Worm (Caenorhabditis elegans) whole organism, L4 larva: ENCODE results near the gene uso-1.
A peak's percentile ranks its signal among the peaks of the same experiment; 100 is the strongest.

ENCODE experiments used
- D1046.2 ChIP-seq: fragments of 200-800 bp; sonication (Bioruptor generic); IDR thresholded peaks from 2 replicates; pipeline ENCODE4 v1.3.6; 2022; ENCODE audit warnings: missing genetic modification characterization, missing compliant biosample characterization
- F37D6.2 ChIP-seq: sonication (generic microtip); optimal IDR thresholded peaks from 2 replicates; lab custom pipeline; 2016; ENCODE audit warnings: mild to moderate bottlenecking, missing genetic modification characterization, missing compliant biosample characterization
- R02D3.7 ChIP-seq: fragments of 150-350 bp; sonication (generic microtip); optimal IDR thresholded peaks from 3 replicates; lab custom pipeline; 2014; ENCODE audit warnings: missing biosample characterization, missing genetic modification characterization
- Y48G9A.11 ChIP-seq: fragments of 200-800 bp; sonication (Bioruptor generic); IDR thresholded peaks from 2 replicates; pipeline ENCODE4 v1.3.6; 2022; ENCODE audit warnings: missing genetic modification reagents, missing genetic modification characterization, missing compliant biosample characterization
- Y75B8A.6 ChIP-seq: fragments of 200-800 bp; sonication (Bioruptor generic); IDR thresholded peaks from 2 replicates; pipeline ENCODE4 v1.3.6; 2022; ENCODE audit warnings: missing genetic modification reagents, missing genetic modification characterization, missing compliant biosample characterization
- ZK337.2 ChIP-seq: fragments of 200-800 bp; sonication (Bioruptor generic); IDR thresholded peaks from 2 replicates; pipeline ENCODE4 v1.3.6; 2022; ENCODE audit warnings: missing genetic modification reagents, missing genetic modification characterization, missing compliant biosample characterization
- ceh-28 ChIP-seq: fragments of 150-350 bp; optimal IDR thresholded peaks from 2 replicates; lab custom pipeline; 2014; ENCODE audit warnings: missing biosample characterization, missing genetic modification reagents, missing genetic modification characterization
- ceh-32 ChIP-seq: sonication (generic microtip); optimal IDR thresholded peaks from 2 replicates; lab custom pipeline; 2016; ENCODE audit warnings: mild to moderate bottlenecking, missing genetic modification characterization, missing compliant biosample characterization; ENCODE audit not compliant: poor library complexity
- ceh-44 ChIP-seq: fragments of 200-800 bp; sonication (Bioruptor generic); IDR thresholded peaks from 2 replicates; pipeline ENCODE4 v1.3.6; 2022; ENCODE audit warnings: missing genetic modification reagents, missing genetic modification characterization, missing compliant biosample characterization
- daf-16 ChIP-seq, 3 experiments: sonication (generic microtip); optimal IDR thresholded peaks; 2 replicates each; lab custom pipeline; 2016 to 2017; ENCODE audit warnings: missing genetic modification characterization in 3 of 3, missing genetic modification reagents in 3 of 3, mild to moderate bottlenecking in 2 of 3, missing compliant biosample characterization in 2 of 3, missing biosample characterization in 1 of 3, moderate library complexity in 1 of 3
- daf-19 ChIP-seq: fragments of 200-800 bp; sonication (Bioruptor generic); conservative IDR thresholded peaks from 2 replicates; pipeline ENCODE4 v1.3.6; 2022; ENCODE audit warnings: missing genetic modification characterization, missing compliant biosample characterization
- dmd-6 ChIP-seq: fragments of 200-800 bp; sonication (Bioruptor generic); IDR thresholded peaks from 2 replicates; pipeline ENCODE4 v1.3.6; 2022; ENCODE audit warnings: missing genetic modification reagents, missing genetic modification characterization, missing compliant biosample characterization
- dpl-1 ChIP-seq: fragments of 150-350 bp; optimal IDR thresholded peaks from 2 replicates; lab custom pipeline; 2014; ENCODE audit warnings: missing biosample characterization, missing genetic modification reagents, missing genetic modification characterization
- egl-43 ChIP-seq: fragments of 200-800 bp; sonication (Bioruptor generic); IDR thresholded peaks from 2 replicates; pipeline ENCODE4 v1.3.6; 2022; ENCODE audit warnings: missing genetic modification reagents, missing genetic modification characterization, missing compliant biosample characterization
- fkh-10 ChIP-seq: fragments of 150-350 bp; optimal IDR thresholded peaks from 2 replicates; lab custom pipeline; 2014; ENCODE audit warnings: missing biosample characterization, missing genetic modification reagents, missing genetic modification characterization
- fos-1 ChIP-seq: fragments of 150-350 bp; optimal IDR thresholded peaks from 2 replicates; lab custom pipeline; 2014; ENCODE audit warnings: missing biosample characterization, missing genetic modification characterization
- hif-1 ChIP-seq, 2 experiments: sonication (generic microtip); optimal IDR thresholded peaks; 2 replicates each; lab custom pipeline; 2016 to 2017; ENCODE audit warnings: missing compliant biosample characterization in 2 of 2, missing genetic modification characterization in 2 of 2, missing genetic modification reagents in 2 of 2, missing genotype in 2 of 2, mild to moderate bottlenecking in 1 of 2
- hmg-1.1 ChIP-seq: fragments of 200-800 bp; sonication (Bioruptor generic); IDR thresholded peaks from 2 replicates; pipeline ENCODE4 v1.3.6; 2022; ENCODE audit warnings: missing genetic modification reagents, missing genetic modification characterization, missing compliant biosample characterization
- jun-1 ChIP-seq: fragments of 150-350 bp; optimal IDR thresholded peaks from 2 replicates; lab custom pipeline; 2014; ENCODE audit warnings: missing biosample characterization, missing genetic modification reagents, missing genetic modification characterization
- lin-13 ChIP-seq: fragments of 150-350 bp; optimal IDR thresholded peaks from 2 replicates; lab custom pipeline; 2014; ENCODE audit warnings: missing biosample characterization, missing genetic modification reagents, missing genetic modification characterization
- lin-29 ChIP-seq: fragments of 200-800 bp; sonication (Bioruptor generic); IDR thresholded peaks from 2 replicates; pipeline ENCODE4 v1.3.6; 2022; ENCODE audit warnings: missing genetic modification reagents, missing genetic modification characterization, missing compliant biosample characterization
- lin-39 ChIP-seq: fragments of 150-350 bp; optimal IDR thresholded peaks from 2 replicates; lab custom pipeline; 2014; ENCODE audit warnings: missing biosample characterization, missing genetic modification reagents, missing genetic modification characterization
- madf-9 ChIP-seq: fragments of 200-800 bp; sonication (Bioruptor generic); conservative IDR thresholded peaks from 2 replicates; pipeline ENCODE4 v1.3.6; 2022; ENCODE audit warnings: missing genetic modification reagents, missing genetic modification characterization, missing compliant biosample characterization
- mdt-29 ChIP-seq: fragments of 200-800 bp; sonication (Bioruptor generic); IDR thresholded peaks from 2 replicates; pipeline ENCODE4 v1.3.6; 2022; ENCODE audit warnings: missing genetic modification reagents, missing genetic modification characterization, missing compliant biosample characterization
- mxl-2 ChIP-seq: fragments of 200-800 bp; sonication (Bioruptor generic); conservative IDR thresholded peaks from 2 replicates; pipeline ENCODE4 v1.3.6; 2022; ENCODE audit warnings: missing genetic modification reagents, missing genetic modification characterization, missing compliant biosample characterization
- nhr-111 ChIP-seq: fragments of 200-800 bp; sonication (Bioruptor generic); optimal IDR thresholded peaks from 2 replicates; lab custom pipeline; 2018; ENCODE audit warnings: mild to moderate bottlenecking, missing genetic modification characterization, missing compliant biosample characterization
- nhr-25 ChIP-seq: sonication (generic microtip); optimal IDR thresholded peaks from 2 replicates; lab custom pipeline; 2017; ENCODE audit warnings: missing genetic modification characterization, mild to moderate bottlenecking, missing compliant biosample characterization, antibody characterized with exemption, moderate library complexity, borderline replicate concordance; ENCODE audit not compliant: insufficient read depth
- nhr-6 ChIP-seq: fragments of 150-350 bp; optimal IDR thresholded peaks from 2 replicates; lab custom pipeline; 2014; ENCODE audit warnings: missing biosample characterization, missing genetic modification characterization
- php-3 ChIP-seq: fragments of 200-800 bp; sonication (Bioruptor generic); IDR thresholded peaks from 2 replicates; pipeline ENCODE4 v1.3.6; 2022; ENCODE audit warnings: missing genetic modification reagents, missing genetic modification characterization, missing compliant biosample characterization
- rbr-2 ChIP-seq: sonication (generic microtip); optimal IDR thresholded peaks from 2 replicates; lab custom pipeline; 2016; ENCODE audit warnings: missing genotype, missing genetic modification characterization, missing compliant biosample characterization
- saeg-2 ChIP-seq: fragments of 200-800 bp; sonication (Bioruptor generic); IDR thresholded peaks from 2 replicates; pipeline ENCODE4 v1.3.6; 2022; ENCODE audit warnings: missing genetic modification reagents, missing genetic modification characterization, missing compliant biosample characterization
- unc-62 ChIP-seq, 3 experiments: fragments of 150-350 bp in 1 of 3; sonication (generic microtip); optimal IDR thresholded peaks in 2 of 3; peaks in 1 of 3; 1 replicate in 1 of 3; 2 replicates in 2 of 3; lab custom pipeline; 2014 to 2017; ENCODE audit warnings: missing biosample characterization in 3 of 3, missing genetic modification characterization in 3 of 3, missing genetic modification reagents in 3 of 3, missing genotype in 1 of 3
- vab-7 ChIP-seq: fragments of 200-800 bp; sonication (Bioruptor generic); IDR thresholded peaks from 2 replicates; pipeline ENCODE4 v1.3.6; 2022; ENCODE audit warnings: missing genetic modification reagents, missing genetic modification characterization, missing compliant biosample characterization
- zfp-2 ChIP-seq: sonication (generic microtip); optimal IDR thresholded peaks from 2 replicates; lab custom pipeline; 2016; ENCODE audit warnings: mild to moderate bottlenecking, missing genetic modification characterization, missing compliant biosample characterization
- zfp-3 ChIP-seq: fragments of 200-800 bp; sonication (Bioruptor generic); conservative IDR thresholded peaks from 2 replicates; pipeline ENCODE4 v1.3.6; 2022; ENCODE audit warnings: missing genetic modification reagents, missing genetic modification characterization, missing compliant biosample characterization
- zip-11 ChIP-seq: fragments of 200-800 bp; sonication (Bioruptor generic); IDR thresholded peaks from 2 replicates; pipeline ENCODE4 v1.3.6; 2022; ENCODE audit warnings: missing genetic modification characterization, missing compliant biosample characterization

uso-1 gene

ce11 chrIV:13474132-13474531, 19.5 kb upstream of the uso-1 start, which contains the start of gene Y38H8A.2:
Gene Y38H8A.2 (plus strand): TSS chrIV:13474432.
- no peak for TF ChIP-seq D1046.2 (GFP tag; lab: Robert Waterston, UW)
- no peak for TF ChIP-seq dmd-6 (GFP tag; lab: Robert Waterston, UW)
- TF ChIP-seq R02D3.7 (tag; lab: Kevin White, UChicago) = no peak
- no peak for TF ChIP-seq hmg-1.1 (GFP tag; lab: Robert Waterston, UW)
- no peak for TF ChIP-seq nhr-6 (tag; lab: Kevin White, UChicago)
- TF ChIP-seq zip-11 (GFP tag; lab: Robert Waterston, UW) = no peak
- no peak for TF ChIP-seq Y75B8A.6 (GFP tag; lab: Robert Waterston, UW)
- TF ChIP-seq egl-43 = no peak
- no peak for TF ChIP-seq vab-7
- TF ChIP-seq hif-1 (tag; optimal IDR thresholded peaks at IDR 0.05; lab: Kevin White, UChicago) = no peak
- no peak for TF ChIP-seq jun-1 (tag; lab: Kevin White, UChicago)

ce11 chrIV:13472011-13472410, 17.4 kb upstream of the uso-1 start, which contains the start of the genes ttbk-8.1 and Y38H8A.4:
Gene ttbk-8.1 (plus strand): TSS chrIV:13472311.
Gene Y38H8A.4 (minus strand): TSS chrIV:13472376.
- TF ChIP-seq nhr-111 = no peak
- no peak for TF ChIP-seq dpl-1
- no peak for TF ChIP-seq ceh-28 (tag; lab: Kevin White, UChicago)
- no peak for TF ChIP-seq lin-29
- no peak for TF ChIP-seq fkh-10
- no peak for TF ChIP-seq fos-1 (tag; lab: Kevin White, UChicago)
- TF ChIP-seq saeg-2 = no peak
- TF ChIP-seq ceh-32 (tag; lab: Kevin White, UChicago) = no peak
- TF ChIP-seq Y75B8A.6 (GFP tag; lab: Robert Waterston, UW) = no peak
- TF ChIP-seq daf-19 = no peak
- no peak for TF ChIP-seq nhr-25
- no peak for TF ChIP-seq unc-62 (GFP tag; optimal IDR thresholded peaks at IDR 0.05 in 1 of 2; lab: Kevin White, UChicago)
- TF ChIP-seq unc-62 (tag; optimal IDR thresholded peaks at IDR 0.05; lab: Kevin White, UChicago) = no peak
- TF ChIP-seq rbr-2 = no peak
- TF ChIP-seq mxl-2 (GFP tag; lab: Robert Waterston, UW) = no peak
- TF ChIP-seq Y48G9A.11 = no peak
- TF ChIP-seq zfp-2 (tag; lab: Kevin White, UChicago) = no peak
- no peak for TF ChIP-seq zip-11 (GFP tag; lab: Robert Waterston, UW)

DNA sequence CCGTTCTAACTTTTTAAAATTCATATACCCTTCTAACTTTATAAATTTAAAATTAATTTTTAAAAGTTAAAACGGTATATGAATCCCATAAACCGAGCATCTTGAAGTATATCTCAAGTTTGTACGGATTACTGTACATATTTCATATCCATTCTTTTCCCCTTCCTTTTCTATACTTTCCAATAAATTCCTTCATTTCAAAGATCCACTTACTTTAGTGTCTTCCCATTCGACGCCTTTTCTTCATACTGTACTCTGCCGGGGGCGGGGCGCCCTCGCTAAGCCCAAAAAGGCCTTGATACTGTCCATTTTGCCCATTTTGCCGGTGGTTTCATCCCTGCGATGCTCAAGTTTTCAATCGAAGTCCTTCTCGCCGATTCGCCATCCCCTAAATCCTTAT, 11.2 kb upstream of the uso-1 start, which contains the start of gene fezf-1:
Gene fezf-1, plus strand, starts transcription at position 301 of the 400 bp plus-strand sequence.
- TF ChIP-seq daf-16 (GFP tag; optimal IDR thresholded peaks at IDR 0.05; lab: Kevin White, UChicago) (no peak), daf-16 (tag; optimal IDR thresholded peaks at IDR 0.05; lab: Kevin White, UChicago) (no peak), F37D6.2 (tag; lab: Kevin White, UChicago) (no peak), ZK337.2 (GFP tag; lab: Robert Waterston, UW) (no peak), lin-39 (tag; lab: Kevin White, UChicago) (no peak), php-3 (GFP tag; lab: Robert Waterston, UW) (no peak), zfp-3 (no peak), mdt-29 (GFP tag; lab: Robert Waterston, UW) (no peak), lin-13 (GFP tag; lab: Kevin White, UChicago) (no peak), hif-1 (tag; optimal IDR thresholded peaks at IDR 0.05; lab: Kevin White, UChicago) (no peak)

DNA sequence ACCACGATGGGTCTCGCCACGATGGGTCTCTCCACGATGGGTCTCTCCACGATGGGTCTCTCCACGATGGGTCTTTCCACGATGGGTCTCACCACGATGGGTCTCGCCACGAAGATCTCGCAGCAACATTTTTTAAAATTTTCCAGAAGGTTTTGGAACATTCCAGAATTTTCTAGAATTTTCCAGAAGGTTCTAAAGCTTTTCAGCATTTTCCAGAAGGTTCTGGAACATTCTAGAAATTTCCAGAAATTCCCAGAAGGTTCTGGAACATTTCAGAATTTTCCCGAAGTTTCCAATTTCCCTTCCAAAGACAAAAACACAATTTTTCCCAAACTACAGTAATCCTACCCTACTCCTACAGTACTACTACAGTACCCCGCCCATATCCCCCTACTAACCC, 10.0 kb upstream of the uso-1 start:
- 0 out of 2 replicates have a peak, but pooled peaks have one; percentile 30 for TF ChIP-seq ceh-44 (GFP tag; lab: Robert Waterston, UW)
- TF ChIP-seq madf-9 (GFP tag; lab: Robert Waterston, UW) = 0 out of 2 replicates have a peak, but pooled peaks have one; percentile 11
